Fruit fly (Drosophila melanogaster) whole organism, embryonic: ENCODE results near the gene Cpr67Fa2.

Experiments used
- Atf6 ChIP-seq: fragments of 200-800 bp; sonication (Bioruptor generic); IDR thresholded peaks from 2 replicates; pipeline ENCODE4 v1.3.6; 2022; ENCODE audit warnings: missing biosample characterization, missing genetic modification characterization
- CG10274 ChIP-seq: fragments of 200-800 bp; sonication (Bioruptor generic); optimal IDR thresholded peaks from 3 replicates; lab custom pipeline; 2017; ENCODE audit warnings: missing biosample characterization, mild to moderate bottlenecking, missing genetic modification characterization
- CG10959 ChIP-seq: fragments of 200-800 bp; sonication (Bioruptor generic); IDR thresholded peaks from 2 replicates; pipeline ENCODE4 v1.3.6; 2022; ENCODE audit warnings: missing biosample characterization, missing genetic modification characterization
- CG11247 ChIP-seq: fragments of 200-800 bp; sonication (Bioruptor generic); IDR thresholded peaks from 2 replicates; pipeline ENCODE4 v1.3.6; 2022; ENCODE audit warnings: missing biosample characterization, missing genetic modification characterization
- CG11560 ChIP-seq: fragments of 200-800 bp; sonication (Bioruptor generic); IDR thresholded peaks from 3 replicates; pipeline ENCODE4 v1.3.6; 2022; ENCODE audit warnings: missing biosample characterization, missing genetic modification characterization
- CG12155 ChIP-seq: fragments of 200-800 bp; sonication (Bioruptor generic); optimal IDR thresholded peaks from 3 replicates; lab custom pipeline; 2016; ENCODE audit warnings: missing biosample characterization, missing genetic modification characterization
- CG12219 ChIP-seq: fragments of 200-800 bp; sonication (Bioruptor generic); optimal IDR thresholded peaks from 3 replicates; lab custom pipeline; 2018; ENCODE audit warnings: missing biosample characterization, mild to moderate bottlenecking, missing genetic modification characterization
- CG12769 ChIP-seq: fragments of 200-800 bp; sonication (Bioruptor generic); optimal IDR thresholded peaks from 2 replicates; lab custom pipeline; 2019; ENCODE audit warnings: missing biosample characterization, mild to moderate bottlenecking, missing genetic modification characterization, moderate library complexity
- CG15514 ChIP-seq: fragments of 200-800 bp; sonication (Bioruptor generic); optimal IDR thresholded peaks from 3 replicates; lab custom pipeline; 2017; ENCODE audit warnings: missing biosample characterization, missing genetic modification characterization, mild to moderate bottlenecking, moderate library complexity, missing genetic modification reagents
- CG2199 ChIP-seq: fragments of 200-800 bp; sonication (Bioruptor generic); IDR thresholded peaks from 3 replicates; pipeline ENCODE4 v1.3.6; 2022; ENCODE audit warnings: missing biosample characterization, missing genetic modification characterization
- CG2889 ChIP-seq: fragments of 200-800 bp; sonication (Bioruptor generic); IDR thresholded peaks from 3 replicates; pipeline ENCODE4 v1.3.6; 2022; ENCODE audit warnings: missing biosample characterization, missing genetic modification characterization
- CG33557 ChIP-seq: fragments of 200-800 bp; sonication (Bioruptor generic); optimal IDR thresholded peaks from 2 replicates; lab custom pipeline; 2019; ENCODE audit warnings: missing biosample characterization, mild to moderate bottlenecking, missing genetic modification characterization, moderate library complexity
- CG3407 ChIP-seq: fragments of 200-800 bp; sonication (Bioruptor generic); optimal IDR thresholded peaks from 2 replicates; lab custom pipeline; 2018; ENCODE audit warnings: missing biosample characterization, mild to moderate bottlenecking, missing genetic modification characterization
- CG4282 ChIP-seq: fragments of 200-800 bp; sonication (Bioruptor generic); optimal IDR thresholded peaks from 2 replicates; lab custom pipeline; 2016; ENCODE audit warnings: missing biosample characterization, missing genetic modification characterization
- CG4424 ChIP-seq: fragments of 200-800 bp; sonication (Bioruptor generic); optimal IDR thresholded peaks from 3 replicates; lab custom pipeline; 2016; ENCODE audit warnings: missing biosample characterization, missing genetic modification characterization
- CG5245 ChIP-seq: fragments of 200-800 bp; sonication (Bioruptor generic); optimal IDR thresholded peaks from 3 replicates; lab custom pipeline; 2016; ENCODE audit warnings: missing biosample characterization, missing genetic modification characterization
- CG6175 ChIP-seq: fragments of 200-800 bp; sonication (Bioruptor generic); IDR thresholded peaks from 3 replicates; pipeline ENCODE4 v1.3.6; 2022; ENCODE audit warnings: missing biosample characterization, missing genetic modification characterization
- CG8089 ChIP-seq: fragments of 200-800 bp; sonication (Bioruptor generic); optimal IDR thresholded peaks from 3 replicates; lab custom pipeline; 2016; ENCODE audit warnings: missing biosample characterization, missing genetic modification characterization
- CG8944 ChIP-seq: fragments of 200-800 bp; sonication (Bioruptor generic); optimal IDR thresholded peaks from 3 replicates; lab custom pipeline; 2016; ENCODE audit warnings: missing biosample characterization, missing genetic modification characterization
- CG9609 ChIP-seq: fragments of 200-800 bp; sonication (Bioruptor generic); optimal IDR thresholded peaks from 3 replicates; lab custom pipeline; 2016; ENCODE audit warnings: missing biosample characterization, missing genetic modification characterization
- Deaf1 ChIP-seq: fragments of 200-800 bp; optimal IDR thresholded peaks from 3 replicates; lab custom pipeline; 2019; ENCODE audit warnings: missing biosample characterization, mild to moderate bottlenecking, missing genetic modification characterization, moderate library complexity
- Dip2 ChIP-seq: fragments of 200-800 bp; sonication (Bioruptor generic); IDR thresholded peaks from 2 replicates; pipeline ENCODE4 v1.3.6; 2022; ENCODE audit warnings: missing biosample characterization, missing genetic modification characterization
- Dip3 ChIP-seq: fragments of 200-800 bp; sonication (Bioruptor generic); optimal IDR thresholded peaks from 3 replicates; lab custom pipeline; 2016; ENCODE audit warnings: missing biosample characterization, missing genetic modification characterization
- HLH54F ChIP-seq: fragments of 200-800 bp; sonication (Bioruptor generic); optimal IDR thresholded peaks from 3 replicates; lab custom pipeline; 2016; ENCODE audit warnings: missing biosample characterization, missing genetic modification characterization
- HmgZ ChIP-seq: fragments of 200-800 bp; sonication (Bioruptor generic); optimal IDR thresholded peaks from 2 replicates; lab custom pipeline; 2018; ENCODE audit warnings: missing biosample characterization, mild to moderate bottlenecking, missing genetic modification characterization
- Hmx ChIP-seq: fragments of 200-800 bp; sonication (Bioruptor generic); optimal IDR thresholded peaks from 2 replicates; lab custom pipeline; 2016; ENCODE audit warnings: missing biosample characterization, missing genetic modification characterization
- MBD-R2 ChIP-seq: fragments of 200-800 bp; sonication (Bioruptor generic); IDR thresholded peaks from 2 replicates; pipeline ENCODE4 v1.3.6; 2022; ENCODE audit warnings: missing biosample characterization, missing genetic modification characterization
- Med ChIP-seq: fragments of 200-800 bp; sonication (Bioruptor generic); peaks from one replicate; lab custom pipeline; 2016; ENCODE audit warnings: missing biosample characterization, missing genetic modification characterization, mild to moderate bottlenecking, inconsistent platforms, moderate library complexity
- Meics ChIP-seq: fragments of 200-800 bp; sonication (Bioruptor generic); optimal IDR thresholded peaks from 2 replicates; lab custom pipeline; 2017; ENCODE audit warnings: missing biosample characterization, mild to moderate bottlenecking, missing genetic modification characterization
- NfI ChIP-seq: fragments of 200-800 bp; sonication (Bioruptor generic); optimal IDR thresholded peaks from 3 replicates; lab custom pipeline; 2018; ENCODE audit warnings: missing biosample characterization, mild to moderate bottlenecking, missing genetic modification characterization, moderate library complexity
- Poxn ChIP-seq: fragments of 200-800 bp; sonication (Bioruptor generic); IDR thresholded peaks from 2 replicates; pipeline ENCODE4 v1.3.6; 2022; ENCODE audit warnings: missing biosample characterization, missing genetic modification characterization
- Ptx1 ChIP-seq: fragments of 200-800 bp; sonication (Bioruptor generic); IDR thresholded peaks from 2 replicates; pipeline ENCODE4 v1.3.6; 2022; ENCODE audit warnings: missing biosample characterization, missing genetic modification characterization
- Side ChIP-seq: fragments of 200-800 bp; sonication (Bioruptor generic); optimal IDR thresholded peaks from 2 replicates; lab custom pipeline; 2016; ENCODE audit warnings: missing biosample characterization, missing genetic modification characterization
- Vsx1 ChIP-seq: fragments of 200-800 bp; sonication (Bioruptor generic); optimal IDR thresholded peaks from 2 replicates; lab custom pipeline; 2017; ENCODE audit warnings: missing biosample characterization, mild to moderate bottlenecking, missing genetic modification characterization, missing genetic modification reagents
- br ChIP-seq: fragments of >200 bp; optimal IDR thresholded peaks from 2 replicates; lab custom pipeline; 2017
- chif ChIP-seq, 2 experiments: fragments of 200-800 bp; sonication (Bioruptor generic); optimal IDR thresholded peaks; 3 replicates each; lab custom pipeline; 2016; ENCODE audit warnings: missing biosample characterization in 2 of 2, missing genetic modification characterization in 2 of 2
- croc ChIP-seq: fragments of 200-800 bp; sonication (Bioruptor generic); conservative IDR thresholded peaks from 3 replicates; pipeline ENCODE4 v1.3.6; 2022; ENCODE audit warnings: missing biosample characterization, missing genetic modification characterization
- cwo ChIP-seq: fragments of 200-800 bp; sonication (Bioruptor generic); optimal IDR thresholded peaks from 3 replicates; lab custom pipeline; 2017; ENCODE audit warnings: missing biosample characterization, missing genetic modification characterization, mild to moderate bottlenecking, moderate library complexity, missing genetic modification reagents
- danr ChIP-seq: fragments of 200-800 bp; sonication (Bioruptor generic); IDR thresholded peaks from 2 replicates; pipeline ENCODE4 v1.3.6; 2022; ENCODE audit warnings: missing biosample characterization, missing genetic modification characterization
- dmrt99B ChIP-seq: fragments of 200-800 bp; sonication (Bioruptor generic); optimal IDR thresholded peaks from 2 replicates; lab custom pipeline; 2018; ENCODE audit warnings: missing biosample characterization, mild to moderate bottlenecking, missing genetic modification characterization, moderate library complexity
- exex ChIP-seq: fragments of 200-800 bp; sonication (Bioruptor generic); optimal IDR thresholded peaks from 4 replicates; lab custom pipeline; 2018; ENCODE audit warnings: missing biosample characterization, mild to moderate bottlenecking, missing genetic modification characterization, moderate library complexity
- fu2 ChIP-seq: fragments of 200-800 bp; sonication (Bioruptor generic); optimal IDR thresholded peaks from 2 replicates; lab custom pipeline; 2016; ENCODE audit warnings: missing biosample characterization, missing genetic modification characterization
- gce ChIP-seq: fragments of 200-800 bp; sonication (Bioruptor generic); IDR thresholded peaks from 3 replicates; pipeline ENCODE4 v1.3.6; 2022; ENCODE audit warnings: missing biosample characterization, missing genetic modification characterization
- ind ChIP-seq: fragments of 200-800 bp; sonication (Bioruptor generic); optimal IDR thresholded peaks from 3 replicates; lab custom pipeline; 2016; ENCODE audit warnings: missing biosample characterization, missing genetic modification characterization
- lab ChIP-seq: fragments of 200-800 bp; sonication (Bioruptor generic); optimal IDR thresholded peaks from 3 replicates; lab custom pipeline; 2017; ENCODE audit warnings: missing biosample characterization, missing genetic modification characterization, mild to moderate bottlenecking, moderate library complexity, missing genetic modification reagents
- mirr ChIP-seq: fragments of 200-800 bp; sonication (Bioruptor generic); optimal IDR thresholded peaks from 3 replicates; lab custom pipeline; 2018; ENCODE audit warnings: missing biosample characterization, mild to moderate bottlenecking, missing genetic modification characterization
- oc ChIP-seq: fragments of 200-800 bp; sonication (Bioruptor generic); optimal IDR thresholded peaks from 2 replicates; lab custom pipeline; 2018; ENCODE audit warnings: missing biosample characterization, mild to moderate bottlenecking, missing genetic modification characterization, moderate library complexity
- pb ChIP-seq: fragments of 200-800 bp; sonication (Bioruptor generic); optimal IDR thresholded peaks from 3 replicates; lab custom pipeline; 2016; ENCODE audit warnings: missing biosample characterization, missing genetic modification characterization
- run ChIP-seq: fragments of 200-800 bp; sonication (Bioruptor generic); optimal IDR thresholded peaks from 3 replicates; lab custom pipeline; 2018; ENCODE audit warnings: missing biosample characterization, mild to moderate bottlenecking, missing genetic modification characterization
- sima ChIP-seq: fragments of 200-800 bp; sonication (Bioruptor generic); optimal IDR thresholded peaks from 2 replicates; lab custom pipeline; 2016; ENCODE audit warnings: missing biosample characterization, missing genetic modification characterization
- sr ChIP-seq: fragments of 200-800 bp; sonication (Bioruptor generic); IDR thresholded peaks from 3 replicates; pipeline ENCODE4 v1.3.6; 2022; ENCODE audit warnings: missing biosample characterization, missing genetic modification characterization
- sug ChIP-seq: fragments of 200-800 bp; optimal IDR thresholded peaks from 2 replicates; lab custom pipeline; 2019; ENCODE audit warnings: missing biosample characterization, mild to moderate bottlenecking, missing genetic modification characterization, moderate library complexity
- vfl ChIP-seq: fragments of 200-800 bp; sonication (Bioruptor generic); optimal IDR thresholded peaks from 2 replicates; lab custom pipeline; 2016; ENCODE audit warnings: missing biosample characterization, missing genetic modification characterization
- wor ChIP-seq: fragments of 200-800 bp; sonication (Bioruptor generic); IDR thresholded peaks from 2 replicates; pipeline ENCODE4 v1.3.6; 2022; ENCODE audit warnings: missing biosample characterization, missing genetic modification characterization

Cpr67Fa2 gene

dm6 chr3L:10896923-10897322 lies 5.4 kb downstream of the Cpr67Fa2 start (continued):
- no peak for TF ChIP-seq Side (GFP tag; lab: Kevin White, UChicago)
- peak; percentile 77 for TF ChIP-seq CG12769 (tag; lab: Kevin White, UChicago)
- no peak for TF ChIP-seq HLH54F (GFP tag; lab: Kevin White, UChicago)
- no peak for TF ChIP-seq Meics
- peak; percentile 92 for TF ChIP-seq mirr (GFP tag; lab: Kevin White, UChicago)
- no peak for TF ChIP-seq CG10959 (GFP tag; lab: Robert Waterston, UW)
- TF ChIP-seq cwo (GFP tag; lab: Kevin White, UChicago) = peak; percentile 95
- no peak for TF ChIP-seq CG8944 (GFP tag; lab: Kevin White, UChicago)
- no peak for TF ChIP-seq CG11560 (tag; lab: Robert Waterston, UW)
- TF ChIP-seq run = no peak
- TF ChIP-seq CG11247 (GFP tag; lab: Robert Waterston, UW) = no peak
- TF ChIP-seq vfl = no peak
- TF ChIP-seq lab (GFP tag; lab: Kevin White, UChicago) = peak; percentile 86
- no peak for TF ChIP-seq danr (GFP tag; lab: Robert Waterston, UW)
- TF ChIP-seq Deaf1 (tag; lab: Kevin White, UChicago) = peak; percentile 40
- TF ChIP-seq CG4424 (GFP tag; lab: Kevin White, UChicago) = no peak
- peak; percentile 90 for TF ChIP-seq sug (tag; lab: Kevin White, UChicago)
- TF ChIP-seq exex = peak; percentile 94
- no peak for TF ChIP-seq CG9609 (GFP tag; lab: Kevin White, UChicago)
- TF ChIP-seq CG5245 (GFP tag; lab: Kevin White, UChicago) = no peak
- no peak for TF ChIP-seq pb (GFP tag; lab: Kevin White, UChicago)
- no peak for TF ChIP-seq fu2 (GFP tag; lab: Kevin White, UChicago)
- no peak for TF ChIP-seq CG15514 (GFP tag; lab: Kevin White, UChicago)
- no peak for TF ChIP-seq Atf6
- peak; percentile 22 for TF ChIP-seq HmgZ (tag; lab: Kevin White, UChicago)
- TF ChIP-seq croc = no peak
- no peak for TF ChIP-seq CG6175
- no peak for TF ChIP-seq CG33557 (GFP tag; lab: Kevin White, UChicago)
- TF ChIP-seq dmrt99B (tag; lab: Kevin White, UChicago) = no peak
- no peak for TF ChIP-seq NfI (GFP tag; lab: Kevin White, UChicago)
- TF ChIP-seq CG12155 (GFP tag; lab: Kevin White, UChicago) = no peak
- no peak for TF ChIP-seq CG12219 (GFP tag; lab: Kevin White, UChicago)
- no peak; the same call in 2 of the 3 replicates for TF ChIP-seq CG2199 (GFP tag; lab: Robert Waterston, UW)
- TF ChIP-seq Hmx (GFP tag; lab: Kevin White, UChicago) = no peak
- TF ChIP-seq Ptx1 (GFP tag; lab: Robert Waterston, UW) = no peak
- no peak for TF ChIP-seq br (lab: Kevin White, UChicago)
- TF ChIP-seq ind (GFP tag; lab: Kevin White, UChicago) = no peak
- TF ChIP-seq gce = no peak
- TF ChIP-seq Dip3 (GFP tag; lab: Kevin White, UChicago) = no peak
- TF ChIP-seq Poxn (GFP tag; lab: Robert Waterston, UW) = no peak
- no peak for TF ChIP-seq Dip2 (GFP tag; lab: Robert Waterston, UW)
- TF ChIP-seq Vsx1 (GFP tag; lab: Kevin White, UChicago) = peak; percentile 43
- peak; percentile 64 for TF ChIP-seq Med
- TF ChIP-seq sr (GFP tag; lab: Robert Waterston, UW) = no peak
- no peak for TF ChIP-seq CG2889
- no peak for TF ChIP-seq MBD-R2 (GFP tag; lab: Robert Waterston, UW)
- no peak for TF ChIP-seq CG3407 (GFP tag; lab: Kevin White, UChicago)
- no peak for TF ChIP-seq oc
- TF ChIP-seq wor (GFP tag; lab: Robert Waterston, UW) = no peak
- TF ChIP-seq CG8089 (GFP tag; lab: Kevin White, UChicago) = no peak
- no peak for TF ChIP-seq CG10274
- no peak for TF ChIP-seq CG4282 (GFP tag; lab: Kevin White, UChicago)
- TF ChIP-seq chif (GFP tag; optimal IDR thresholded peaks at IDR 0.05; lab: Kevin White, UChicago) = no peak
- no peak for TF ChIP-seq sima
